Worm (Caenorhabditis elegans): ENCODE measurements around the gene B0244.4.

Gene B0244.4

ce11 chrIII:5706077-5706627, 41.1 kb upstream of the B0244.4 start, which contains the start of gene rpl-23:
rpl-23 (minus strand) TSS chrIII:5706127.
- no peak for TF ChIP-seq gmeb-2 (tag; optimal IDR thresholded peaks at IDR 0.05)
- no peak for TF ChIP-seq F13H6.1 (tag; optimal IDR thresholded peaks at IDR 0.05)
- TF ChIP-seq ceh-45 (GFP tag; IDR thresholded peaks at IDR 0.05): no peak
- TF ChIP-seq pha-4 (tag; optimal IDR thresholded peaks at IDR 0.05): no peak
- no peak for TF ChIP-seq tbx-7 (tag; optimal IDR thresholded peaks at IDR 0.05)
- no peak for TF ChIP-seq ahr-1 (tag; optimal IDR thresholded peaks at IDR 0.05)
- TF ChIP-seq ceh-24 (tag; optimal IDR thresholded peaks at IDR 0.05): no peak
- peak; percentile 40 for TF ChIP-seq ets-4 (tag; optimal IDR thresholded peaks at IDR 0.05)
- no peak for TF ChIP-seq npax-4 (tag; optimal IDR thresholded peaks at IDR 0.05)
- no peak for TF ChIP-seq C08G9.2 (tag; optimal IDR thresholded peaks at IDR 0.05)
- no peak for TF ChIP-seq nhr-232 (tag; optimal IDR thresholded peaks at IDR 0.05)
- no peak for TF ChIP-seq ceh-22 (tag; optimal IDR thresholded peaks at IDR 0.05)
- TF ChIP-seq hlh-8 (tag; optimal IDR thresholded peaks at IDR 0.05): no peak
- TF ChIP-seq syd-9 (tag; optimal IDR thresholded peaks at IDR 0.05): no peak
- TF ChIP-seq unc-86 (tag; optimal IDR thresholded peaks at IDR 0.05): no peak
- no peak for TF ChIP-seq ceh-2 (tag; optimal IDR thresholded peaks at IDR 0.05)
- no peak for TF ChIP-seq ref-2 (tag; optimal IDR thresholded peaks at IDR 0.05)
- TF ChIP-seq fax-1 (tag; optimal IDR thresholded peaks at IDR 0.05): no peak
- no peak for TF ChIP-seq pqm-1 (tag; optimal IDR thresholded peaks at IDR 0.05)
- no peak for TF ChIP-seq sox-4 (tag; optimal IDR thresholded peaks at IDR 0.05)
- no peak for TF ChIP-seq ceh-14 (tag; optimal IDR thresholded peaks at IDR 0.05)
- no peak for TF ChIP-seq ama-1 (optimal IDR thresholded peaks at IDR 0.05)
- no peak for TF ChIP-seq mec-3 (tag; optimal IDR thresholded peaks at IDR 0.05; ENCODE audit: borderline replicate concordance)
- TF ChIP-seq sox-2 (GFP tag; IDR thresholded peaks at IDR 0.05): no peak
- TF ChIP-seq tbx-2 (tag; optimal IDR thresholded peaks at IDR 0.05): peak; percentile 29
- TF ChIP-seq ceh-31 (tag; optimal IDR thresholded peaks at IDR 0.05): peak; percentile 85
- TF ChIP-seq dmd-4 (tag; optimal IDR thresholded peaks at IDR 0.05; ENCODE audit: borderline replicate concordance): no peak
- peak; percentile 87 for TF ChIP-seq nfya-1 (tag; optimal IDR thresholded peaks at IDR 0.05)
- TF ChIP-seq hlh-13 (GFP tag; optimal IDR thresholded peaks at IDR 0.05): no peak
- no peak for TF ChIP-seq zip-5 (tag; optimal IDR thresholded peaks at IDR 0.05)
- TF ChIP-seq odd-2 (tag; optimal IDR thresholded peaks at IDR 0.05): no peak
- no peak for TF ChIP-seq pat-9 (tag; optimal IDR thresholded peaks at IDR 0.05)
- no peak for TF ChIP-seq Y22D7AL.16 (tag; optimal IDR thresholded peaks at IDR 0.05)
- no peak for TF ChIP-seq lim-6 (tag; optimal IDR thresholded peaks at IDR 0.05)
- no peak for TF ChIP-seq madf-2 (tag; optimal IDR thresholded peaks at IDR 0.05)
- TF ChIP-seq unc-3 (GFP tag; conservative IDR thresholded peaks at IDR 0.05): no peak
- no peak for TF ChIP-seq unc-3 (tag; optimal IDR thresholded peaks at IDR 0.05)
- TF ChIP-seq elt-2 (tag; optimal IDR thresholded peaks at IDR 0.05): peak; percentile 24
- TF ChIP-seq pax-1 (tag; optimal IDR thresholded peaks at IDR 0.05): no peak
- no peak for TF ChIP-seq sdc-2 (tag; optimal IDR thresholded peaks at IDR 0.05)
- TF ChIP-seq ceh-19 (GFP tag; optimal IDR thresholded peaks at IDR 0.05): no peak
- no peak for TF ChIP-seq fkh-6 (tag; optimal IDR thresholded peaks at IDR 0.05)
- no peak for TF ChIP-seq ttx-3 (tag; optimal IDR thresholded peaks at IDR 0.05)
- no peak for TF ChIP-seq pag-3 (tag; optimal IDR thresholded peaks at IDR 0.05; ENCODE audit: borderline replicate concordance)
- TF ChIP-seq ceh-9 (tag; optimal IDR thresholded peaks at IDR 0.05): no peak
- no peak for TF ChIP-seq T23F11.4 (GFP tag; optimal IDR thresholded peaks at IDR 0.05)
- no peak for TF ChIP-seq hlh-6 (tag; optimal IDR thresholded peaks at IDR 0.05)
- TF ChIP-seq unc-42 (tag; optimal IDR thresholded peaks at IDR 0.05): peak; percentile 78
- TF ChIP-seq ceh-48 (tag; optimal IDR thresholded peaks at IDR 0.05): peak; percentile 98
- TF ChIP-seq hlh-30 (tag; optimal IDR thresholded peaks at IDR 0.05; ENCODE audit: insufficient read depth): peak; percentile 56
- TF ChIP-seq pha-2 (tag; optimal IDR thresholded peaks at IDR 0.05): no peak
- TF ChIP-seq C38D4.7 (GFP tag; optimal IDR thresholded peaks at IDR 0.05): no peak
- peak; percentile 47 for TF ChIP-seq K09A11.1 (tag; optimal IDR thresholded peaks at IDR 0.05; ENCODE audit: insufficient read depth)
- TF ChIP-seq ceh-30 (tag; optimal IDR thresholded peaks at IDR 0.05): no peak

Measured in whole organism, late embryonic.